Fruit fly (Drosophila melanogaster) whole organism, prepupa: ENCODE data around the gene CG42591.

Source experiments
- CG10669 ChIP-seq: fragments of 200-800 bp; sonication (Bioruptor generic); optimal IDR thresholded peaks from 3 replicates; lab custom pipeline; 2018; ENCODE audit warnings: missing biosample characterization, mild to moderate bottlenecking, missing genetic modification characterization, moderate library complexity
- CG11294 ChIP-seq: fragments of 200-800 bp; sonication (Bioruptor generic); IDR thresholded peaks from 2 replicates; pipeline ENCODE4 v1.3.6; 2022; ENCODE audit warnings: missing biosample characterization, missing genetic modification characterization
- CG11762 ChIP-seq: fragments of 200-800 bp; sonication (Bioruptor generic); optimal IDR thresholded peaks from 3 replicates; lab custom pipeline; 2016; ENCODE audit warnings: missing biosample characterization, missing genetic modification characterization; ENCODE audit not compliant: insufficient read depth
- CG15336 ChIP-seq: fragments of 200-800 bp; sonication (Bioruptor generic); IDR thresholded peaks from 2 replicates; pipeline ENCODE4 v1.3.6; 2022; ENCODE audit warnings: missing biosample characterization, missing genetic modification characterization
- CG1621 ChIP-seq: fragments of 200-800 bp; sonication (Bioruptor generic); optimal IDR thresholded peaks from 3 replicates; lab custom pipeline; 2018; ENCODE audit warnings: missing biosample characterization, mild to moderate bottlenecking, missing genetic modification characterization
- CG3032 ChIP-seq: fragments of 200-800 bp; optimal IDR thresholded peaks from 2 replicates; lab custom pipeline; 2019; ENCODE audit warnings: missing biosample characterization, mild to moderate bottlenecking, missing genetic modification characterization, moderate library complexity
- CG31627 ChIP-seq: fragments of 200-800 bp; sonication (Bioruptor generic); optimal IDR thresholded peaks from 3 replicates; lab custom pipeline; 2016; ENCODE audit warnings: missing biosample characterization, missing genetic modification characterization
- CG32006 ChIP-seq: fragments of 200-800 bp; sonication (Bioruptor generic); optimal IDR thresholded peaks from 3 replicates; lab custom pipeline; 2017; ENCODE audit warnings: missing biosample characterization, mild to moderate bottlenecking, missing genetic modification characterization
- CG34406 ChIP-seq: fragments of 200-800 bp; sonication (Bioruptor generic); optimal IDR thresholded peaks from 3 replicates; lab custom pipeline; 2016; ENCODE audit warnings: missing biosample characterization, missing genetic modification characterization
- CG3919 ChIP-seq: fragments of 200-800 bp; sonication (Bioruptor generic); optimal IDR thresholded peaks from 3 replicates; lab custom pipeline; 2016; ENCODE audit warnings: missing biosample characterization, missing genetic modification characterization
- CG6163 ChIP-seq: fragments of 200-800 bp; sonication (Bioruptor generic); IDR thresholded peaks from 3 replicates; pipeline ENCODE4 v1.3.6; 2022; ENCODE audit warnings: missing biosample characterization, missing genetic modification characterization
- CG6276 ChIP-seq: fragments of 200-800 bp; sonication (Bioruptor generic); optimal IDR thresholded peaks from 2 replicates; lab custom pipeline; 2017; ENCODE audit warnings: missing biosample characterization, mild to moderate bottlenecking, missing genetic modification characterization
- CG6792 ChIP-seq: fragments of 200-800 bp; sonication (Bioruptor generic); optimal IDR thresholded peaks from 3 replicates; lab custom pipeline; 2016; ENCODE audit warnings: missing biosample characterization, missing genetic modification characterization
- CG6808 ChIP-seq: fragments of 200-800 bp; sonication (Bioruptor generic); optimal IDR thresholded peaks from 3 replicates; lab custom pipeline; 2017; ENCODE audit warnings: missing biosample characterization, missing genetic modification characterization, mild to moderate bottlenecking, moderate library complexity, missing genetic modification reagents
- CG6854 ChIP-seq: fragments of 200-800 bp; sonication (Bioruptor generic); optimal IDR thresholded peaks from 2 replicates; lab custom pipeline; 2017; ENCODE audit warnings: missing biosample characterization, mild to moderate bottlenecking, missing genetic modification characterization
- CG7368 ChIP-seq: fragments of 200-800 bp; sonication (Bioruptor generic); optimal IDR thresholded peaks from 3 replicates; lab custom pipeline; 2016; ENCODE audit warnings: missing biosample characterization, missing genetic modification characterization
- CG8119 ChIP-seq: fragments of 200-800 bp; sonication (Bioruptor generic); IDR thresholded peaks from 3 replicates; pipeline ENCODE4 v1.3.6; 2022; ENCODE audit warnings: missing biosample characterization, missing genetic modification characterization
- CG8319 ChIP-seq: fragments of 200-800 bp; sonication (Bioruptor generic); optimal IDR thresholded peaks from 3 replicates; lab custom pipeline; 2016; ENCODE audit warnings: missing biosample characterization, missing genetic modification characterization
- CG8632 ChIP-seq: fragments of 200-800 bp; sonication (Bioruptor generic); optimal IDR thresholded peaks from 3 replicates; lab custom pipeline; 2016; ENCODE audit warnings: missing biosample characterization, missing genetic modification characterization
- Eip78C ChIP-seq: fragments of 200-800 bp; sonication (Bioruptor generic); peaks from one replicate; lab custom pipeline; 2016; ENCODE audit warnings: missing biosample characterization, missing genetic modification characterization
- Eip93F ChIP-seq: fragments of 200-800 bp; sonication (Bioruptor generic); optimal IDR thresholded peaks from 2 replicates; lab custom pipeline; 2016; ENCODE audit warnings: missing biosample characterization, mild to moderate bottlenecking, missing genetic modification characterization
- Ets96B ChIP-seq: fragments of 200-800 bp; optimal IDR thresholded peaks from 2 replicates; lab custom pipeline; 2019; ENCODE audit warnings: missing biosample characterization, mild to moderate bottlenecking, missing genetic modification characterization, moderate library complexity
- Gug ChIP-seq: fragments of 200-800 bp; sonication (Bioruptor generic); IDR thresholded peaks from 2 replicates; pipeline ENCODE4 v1.3.6; 2022; ENCODE audit warnings: missing biosample characterization, missing genetic modification characterization
- Hr38 ChIP-seq: sonication (Bioruptor generic); optimal IDR thresholded peaks from 2 replicates; lab custom pipeline; 2016; ENCODE audit warnings: missing biosample characterization, missing genetic modification characterization
- Hr39 ChIP-seq: fragments of 200-800 bp; sonication (Bioruptor generic); optimal IDR thresholded peaks from 2 replicates; lab custom pipeline; 2016; ENCODE audit warnings: missing biosample characterization, missing genetic modification characterization
- Lpt ChIP-seq: fragments of 200-800 bp; sonication (Bioruptor generic); optimal IDR thresholded peaks from 3 replicates; lab custom pipeline; 2016; ENCODE audit warnings: missing biosample characterization, missing genetic modification characterization
- Met ChIP-seq: fragments of 200-800 bp; sonication (Bioruptor generic); optimal IDR thresholded peaks from 3 replicates; lab custom pipeline; 2016; ENCODE audit warnings: missing biosample characterization, missing genetic modification characterization
- Sox102F ChIP-seq: fragments of 200-800 bp; sonication (Bioruptor generic); optimal IDR thresholded peaks from 2 replicates; lab custom pipeline; 2016; ENCODE audit warnings: missing biosample characterization, mild to moderate bottlenecking, missing genetic modification characterization
- Sox14 ChIP-seq: fragments of 200-800 bp; sonication (Bioruptor generic); optimal IDR thresholded peaks from 3 replicates; lab custom pipeline; 2016; ENCODE audit warnings: missing biosample characterization, missing genetic modification characterization
- Sox15 ChIP-seq: fragments of 200-800 bp; sonication (Bioruptor generic); optimal IDR thresholded peaks from 3 replicates; lab custom pipeline; 2016; ENCODE audit warnings: missing biosample characterization, missing genetic modification characterization
- achi ChIP-seq: fragments of 200-800 bp; sonication (Bioruptor generic); optimal IDR thresholded peaks from 3 replicates; lab custom pipeline; 2016; ENCODE audit warnings: missing biosample characterization, missing genetic modification characterization
- cyc ChIP-seq: fragments of 200-800 bp; sonication (Bioruptor generic); optimal IDR thresholded peaks from 3 replicates; lab custom pipeline; 2016; ENCODE audit warnings: missing biosample characterization, missing genetic modification characterization
- dac ChIP-seq: fragments of 200-800 bp; sonication (Bioruptor generic); optimal IDR thresholded peaks from 2 replicates; lab custom pipeline; 2017; ENCODE audit warnings: missing biosample characterization, mild to moderate bottlenecking, missing genetic modification characterization
- dsx ChIP-seq: fragments of 200-800 bp; optimal IDR thresholded peaks from 3 replicates; lab custom pipeline; 2019; ENCODE audit warnings: missing biosample characterization, mild to moderate bottlenecking, missing genetic modification characterization, moderate library complexity; ENCODE audit not compliant: poor library complexity, severe bottlenecking
- eg ChIP-seq: fragments of 200-800 bp; sonication (Bioruptor generic); IDR thresholded peaks from 3 replicates; pipeline ENCODE4 v1.3.6; 2022; ENCODE audit warnings: missing biosample characterization, missing genetic modification characterization
- esn ChIP-seq: fragments of 200-800 bp; sonication (Bioruptor generic); optimal IDR thresholded peaks from 2 replicates; lab custom pipeline; 2016; ENCODE audit warnings: missing biosample characterization, mild to moderate bottlenecking, missing genetic modification characterization, moderate library complexity
- fd85E ChIP-seq: fragments of 200-800 bp; sonication (Bioruptor generic); optimal IDR thresholded peaks from 3 replicates; lab custom pipeline; 2016; ENCODE audit warnings: missing biosample characterization, missing genetic modification characterization
- lz ChIP-seq: fragments of 200-800 bp; sonication (Bioruptor generic); optimal IDR thresholded peaks from 3 replicates; lab custom pipeline; 2016; ENCODE audit warnings: missing biosample characterization, missing genetic modification characterization
- net ChIP-seq: fragments of 200-800 bp; sonication (Bioruptor generic); optimal IDR thresholded peaks from 3 replicates; lab custom pipeline; 2016; ENCODE audit warnings: missing biosample characterization, missing genetic modification characterization
- salr ChIP-seq, 2 experiments: fragments of 200-800 bp; sonication (Bioruptor generic); optimal IDR thresholded peaks; 3 replicates each; lab custom pipeline; 2016 to 2018; ENCODE audit warnings: missing biosample characterization in 2 of 2, missing genetic modification characterization in 2 of 2, mild to moderate bottlenecking in 1 of 2
- ss ChIP-seq, 2 experiments: fragments of 200-800 bp; sonication (Bioruptor generic); optimal IDR thresholded peaks; 2 replicates in 1 of 2; 3 replicates in 1 of 2; lab custom pipeline; 2017 to 2018; ENCODE audit warnings: mild to moderate bottlenecking in 2 of 2, missing biosample characterization in 2 of 2, missing genetic modification characterization in 2 of 2, moderate library complexity in 1 of 2
- svp ChIP-seq: fragments of 200-800 bp; sonication (Bioruptor generic); peaks from one replicate; lab custom pipeline; 2016; ENCODE audit warnings: missing biosample characterization, missing genetic modification characterization
- topi ChIP-seq: fragments of 200-800 bp; sonication (Bioruptor generic); optimal IDR thresholded peaks from 3 replicates; lab custom pipeline; 2016; ENCODE audit warnings: missing biosample characterization, missing genetic modification characterization
- vri ChIP-seq: fragments of 200-800 bp; sonication (Bioruptor generic); optimal IDR thresholded peaks from 3 replicates; lab custom pipeline; 2016; ENCODE audit warnings: missing biosample characterization, mild to moderate bottlenecking, missing genetic modification characterization

CG42591 gene

dm6 chr3L:8069860-8070259 lies at the start of gene CG42591:
CG42591 (minus strand) TSS chr3L:8069960.
- TF ChIP-seq net (GFP tag; lab: Kevin White, UChicago) (no peak), fd85E (GFP tag; lab: Kevin White, UChicago) (no peak), CG32006 (GFP tag; lab: Kevin White, UChicago) (no peak), Sox14 (GFP tag; lab: Kevin White, UChicago) (no peak), CG6808 (no peak), svp (GFP tag; lab: Kevin White, UChicago) (no peak), eg (GFP tag; lab: Robert Waterston, UW) (no peak), CG11294 (GFP tag; lab: Robert Waterston, UW) (no peak), lz (GFP tag; lab: Kevin White, UChicago) (no peak), CG3919 (GFP tag; lab: Kevin White, UChicago) (no peak), CG7368 (GFP tag; lab: Kevin White, UChicago) (no peak), salr (GFP tag; optimal IDR thresholded peaks at IDR 0.05; lab: Kevin White, UChicago) (no peak), Met (GFP tag; lab: Kevin White, UChicago) (no peak), Eip93F (no peak), CG6792 (GFP tag; lab: Kevin White, UChicago) (no peak), CG6276 (GFP tag; lab: Kevin White, UChicago) (no peak), CG10669 (GFP tag; lab: Kevin White, UChicago) (no peak), vri (GFP tag; lab: Kevin White, UChicago) (no peak), Eip78C (GFP tag; lab: Kevin White, UChicago) (no peak)

- TF ChIP-seq CG15336 (GFP tag; lab: Robert Waterston, UW) (0 out of 2 replicates have a peak, but pooled peaks have one; percentile 15), esn (no peak)
Observed at dm6 chr3L:8116809-8117208, 47.0 kb upstream of the CG42591 start.

DNA sequence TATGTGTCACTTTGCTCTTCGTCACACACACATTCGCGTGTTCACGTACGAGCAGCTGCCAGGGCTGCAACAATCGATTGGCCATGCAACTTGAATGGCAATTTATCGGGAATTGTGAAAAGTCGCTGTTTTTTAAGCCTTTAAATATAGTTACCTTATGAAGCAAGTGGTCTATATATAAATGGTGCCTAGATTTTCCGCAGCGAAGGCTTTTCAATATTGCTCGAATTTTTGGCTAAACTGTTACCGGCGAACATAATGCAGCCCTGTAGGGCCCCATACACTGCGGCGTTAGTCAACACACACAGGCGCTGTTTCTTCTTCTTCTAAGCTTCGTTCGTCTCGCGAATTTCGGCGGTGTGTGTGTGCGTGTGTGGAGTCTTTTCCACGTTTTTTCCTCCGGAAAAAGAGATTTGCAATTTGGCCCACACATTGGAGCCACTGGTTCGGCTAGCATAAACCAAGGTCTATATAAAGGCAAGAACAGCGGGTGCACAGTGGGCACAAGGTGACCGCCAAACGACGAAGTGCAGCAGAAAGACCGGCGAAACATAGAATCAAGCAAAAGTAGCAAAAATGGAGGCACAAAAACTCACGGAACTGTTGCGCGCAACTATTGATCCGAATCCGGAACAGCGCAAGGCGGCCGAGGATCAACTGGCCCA lies 46.2 kb upstream of the CG42591 start, which contains the start of the genes Arp3 and msk:
Arp3 (minus strand) TSS at position 39 of the 665 bp plus-strand sequence.
msk (plus strand) TSS at position 316 of the 665 bp plus-strand sequence.
- peak; percentile 61 for TF ChIP-seq CG34406 (GFP tag; lab: Kevin White, UChicago)
- TF ChIP-seq ss (GFP tag; optimal IDR thresholded peaks at IDR 0.05; lab: Kevin White, UChicago) = no peak
- TF ChIP-seq CG11294 (GFP tag; lab: Robert Waterston, UW) = peak; percentile 43; the same call in 1 of the 2 replicates
- peak; percentile 67 for TF ChIP-seq CG7368 (GFP tag; lab: Kevin White, UChicago)
- TF ChIP-seq dac (GFP tag; lab: Kevin White, UChicago) = peak; percentile 38
- no peak for TF ChIP-seq fd85E (GFP tag; lab: Kevin White, UChicago)
- TF ChIP-seq Hr38 (GFP tag; lab: Kevin White, UChicago) = peak; percentile 27
- peak; percentile 67 for TF ChIP-seq CG3032 (tag; lab: Kevin White, UChicago)
- peak; percentile 80 for TF ChIP-seq lz (GFP tag; lab: Kevin White, UChicago)
- no peak for TF ChIP-seq CG6276 (GFP tag; lab: Kevin White, UChicago)
- peak; percentile 26; the same call in 1 of the 3 replicates for TF ChIP-seq CG8119 (GFP tag; lab: Robert Waterston, UW)
- TF ChIP-seq Sox14 (GFP tag; lab: Kevin White, UChicago) = peak; percentile 82
- no peak for TF ChIP-seq dsx (GFP tag; lab: Kevin White, UChicago)
- TF ChIP-seq topi (GFP tag; lab: Kevin White, UChicago) = peak; percentile 78
- peak; percentile 64 for TF ChIP-seq Sox15 (GFP tag; lab: Kevin White, UChicago)
- peak; percentile 26 for TF ChIP-seq CG8632 (GFP tag; lab: Kevin White, UChicago)
- peak; percentile 78 for TF ChIP-seq esn
- peak; percentile 70 for TF ChIP-seq Lpt
- no peak for TF ChIP-seq Hr39
- peak; percentile 86 for TF ChIP-seq CG31627 (GFP tag; lab: Kevin White, UChicago)
- no peak for TF ChIP-seq net (GFP tag; lab: Kevin White, UChicago)
- TF ChIP-seq achi (GFP tag; lab: Kevin White, UChicago) = peak; percentile 80
- TF ChIP-seq salr (GFP tag; optimal IDR thresholded peaks at IDR 0.05; lab: Kevin White, UChicago) = peak in 1 of 2 experiments; percentile 39
- peak; percentile 83 for TF ChIP-seq CG3919 (GFP tag; lab: Kevin White, UChicago)
- no peak for TF ChIP-seq CG6854
- peak; percentile 39 for TF ChIP-seq CG11762 (GFP tag; lab: Kevin White, UChicago)
- TF ChIP-seq CG32006 (GFP tag; lab: Kevin White, UChicago) = no peak
- 0 out of 2 replicates have a peak, but pooled peaks have one; percentile 19 for TF ChIP-seq Gug (GFP tag; lab: Robert Waterston, UW)
- no peak for TF ChIP-seq Sox102F
- TF ChIP-seq CG6792 (GFP tag; lab: Kevin White, UChicago) = peak; percentile 67
- peak; percentile 45 for TF ChIP-seq CG8319 (GFP tag; lab: Kevin White, UChicago)
- peak; percentile 85 for TF ChIP-seq cyc (GFP tag; lab: Kevin White, UChicago)
- peak; percentile 51 for TF ChIP-seq Ets96B (tag; lab: Kevin White, UChicago)
- TF ChIP-seq eg (GFP tag; lab: Robert Waterston, UW) = 0 out of 3 replicates have a peak, but pooled peaks have one; percentile 41
- TF ChIP-seq CG6163 (GFP tag; lab: Robert Waterston, UW) = peak; percentile 56; the same call in 2 of the 3 replicates
- TF ChIP-seq CG1621 (tag; lab: Kevin White, UChicago) = peak; percentile 46
